Fruit fly (Drosophila melanogaster) ovary, adult (tissue): ENCODE measurements around the gene CG11710.

Experiments used
- CG17801 ChIP-seq: fragments of 200-800 bp; optimal IDR thresholded peaks from 2 replicates; lab custom pipeline; 2019; ENCODE audit warnings: missing biosample characterization, mild to moderate bottlenecking, missing genetic modification characterization, moderate library complexity; ENCODE audit not compliant: partially characterized antibody

Gene CG11710

DNA sequence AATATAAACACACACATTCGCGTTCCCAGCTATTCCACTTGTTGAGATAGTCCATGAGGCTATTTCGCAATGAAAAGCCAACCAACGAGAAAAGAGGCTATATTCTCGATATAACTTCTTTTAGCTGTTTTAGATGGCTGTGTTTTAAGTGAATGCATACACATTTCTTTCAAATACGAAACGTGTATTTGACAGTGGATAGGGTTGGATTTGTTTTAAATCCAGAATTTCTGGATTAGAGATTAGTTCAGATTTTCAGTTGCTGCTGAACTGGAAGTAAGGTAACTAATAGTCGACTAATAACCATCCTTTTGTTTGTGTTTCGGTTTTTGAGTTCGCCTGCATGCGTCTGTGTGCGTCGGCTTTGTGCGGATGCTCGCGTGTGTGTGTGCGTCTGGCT, 6.3 kb downstream of the CG11710 start:
- no peak for TF ChIP-seq CG17801 (GFP tag; lab: Kevin White, UChicago)

DNA sequence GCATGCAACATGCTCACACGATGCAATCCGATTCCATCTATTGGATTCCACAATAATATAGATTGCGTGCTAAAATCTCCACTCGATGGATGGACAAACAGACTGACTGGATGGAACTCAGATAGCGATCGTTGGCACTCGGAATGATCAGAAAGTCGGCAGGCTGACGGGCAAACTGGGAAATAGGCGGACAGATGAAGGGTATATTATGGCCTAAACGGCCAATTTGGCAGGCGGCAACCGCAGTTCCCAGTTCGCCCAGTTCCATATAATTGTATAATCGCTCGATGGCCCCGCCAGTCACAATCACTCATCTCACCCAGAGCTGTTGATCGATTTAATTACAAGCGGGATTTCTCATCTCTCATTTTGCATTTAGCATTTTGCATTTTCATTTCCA, 10.2 kb downstream of the CG11710 start, which contains the start of gene Obp19d:
Gene Obp19d (plus strand): TSS at position 301 of the 400 bp plus-strand sequence.
- TF ChIP-seq CG17801 (GFP tag; lab: Kevin White, UChicago): no peak

DNA sequence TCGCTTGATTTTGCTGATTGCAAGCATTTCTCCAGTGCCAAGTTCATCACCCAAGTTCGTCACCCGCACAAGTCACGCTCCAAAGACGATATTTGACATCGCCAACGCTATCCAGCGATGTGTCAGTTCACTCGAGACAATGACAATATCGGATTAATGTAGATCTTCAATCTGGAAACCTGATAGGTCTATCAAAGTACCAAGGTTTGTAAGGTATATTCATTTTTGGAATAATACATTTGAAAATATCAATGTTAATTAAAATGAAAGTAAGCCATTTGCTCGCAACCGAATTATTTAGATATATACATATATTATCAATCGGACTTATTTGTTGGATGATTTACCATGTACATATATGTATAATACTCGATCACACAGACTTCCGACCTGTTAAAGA, 10.6 kb downstream of the CG11710 start, which contains the start of gene Obp19c:
Gene Obp19c (minus strand): TSS at position 101 of the 400 bp plus-strand sequence.
- no peak for TF ChIP-seq CG17801 (GFP tag; lab: Kevin White, UChicago)

DNA sequence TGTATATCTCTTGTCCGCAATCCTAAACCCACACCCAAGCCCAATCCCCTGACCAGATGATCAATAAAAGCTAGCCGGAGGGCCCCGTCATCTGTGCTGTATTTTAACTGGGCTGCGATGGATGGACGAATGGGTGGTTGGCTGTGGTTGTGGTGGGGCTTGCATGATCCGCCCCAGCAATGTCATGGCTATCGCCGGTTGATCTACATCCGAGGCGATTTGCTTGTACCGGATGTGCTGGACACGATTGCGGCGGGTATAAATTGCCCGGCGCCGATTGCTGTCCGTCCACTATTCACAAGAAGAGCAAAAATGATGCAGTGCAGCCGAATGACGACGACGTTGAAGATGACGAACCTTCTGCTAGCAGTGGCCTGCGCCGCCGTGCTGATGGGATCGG, 13.0 kb downstream of the CG11710 start, which contains the start of gene Obp19b:
Gene Obp19b (plus strand): TSS at position 301 of the 400 bp plus-strand sequence.
- TF ChIP-seq CG17801 (GFP tag; lab: Kevin White, UChicago): no peak

DNA sequence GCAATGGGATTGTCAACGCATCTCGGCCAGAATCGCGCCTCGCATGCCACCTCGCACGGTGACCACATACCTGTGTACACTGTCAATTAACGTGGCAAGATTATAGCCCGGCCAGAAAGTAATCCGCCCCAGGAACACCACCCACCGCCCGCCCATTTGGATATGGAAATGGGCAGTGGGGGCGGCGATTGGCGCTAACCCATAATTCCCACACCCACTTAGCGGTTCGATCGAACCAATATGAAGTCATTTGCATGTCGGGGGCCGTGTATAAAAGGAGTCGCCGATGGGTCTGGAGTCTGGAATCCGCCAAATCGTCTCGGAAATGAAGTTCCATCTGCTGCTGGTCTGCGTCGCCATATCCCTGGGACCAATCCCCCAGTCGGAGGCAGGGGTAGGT, 14.0 kb downstream of the CG11710 start, which contains the start of gene Obp19a:
Gene Obp19a (plus strand): TSS at position 301 of the 400 bp plus-strand sequence.
- no peak for TF ChIP-seq CG17801 (GFP tag; lab: Kevin White, UChicago)

DNA sequence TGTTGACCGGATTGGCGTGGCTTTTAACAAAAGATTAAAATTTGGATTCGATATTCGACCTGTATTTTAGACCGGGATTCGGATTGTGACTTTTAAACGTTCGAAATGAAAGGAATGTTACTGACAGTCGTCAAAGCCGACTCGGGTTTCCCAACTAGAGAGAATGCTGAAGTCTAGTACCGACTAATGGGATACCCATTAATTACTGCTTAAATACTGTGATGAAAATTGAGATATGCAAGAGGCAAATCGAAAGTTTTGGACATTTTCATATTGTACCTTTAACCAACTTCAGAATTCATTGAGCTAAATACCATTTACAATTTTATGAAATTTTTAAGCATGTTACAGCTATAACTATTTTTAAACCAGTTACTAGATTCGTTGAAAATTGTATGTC, 15.4 kb downstream of the CG11710 start, which contains the start of gene CG15458:
Gene CG15458 (minus strand): TSS at position 101 of the 400 bp plus-strand sequence.
- no peak for TF ChIP-seq CG17801 (GFP tag; lab: Kevin White, UChicago)

DNA sequence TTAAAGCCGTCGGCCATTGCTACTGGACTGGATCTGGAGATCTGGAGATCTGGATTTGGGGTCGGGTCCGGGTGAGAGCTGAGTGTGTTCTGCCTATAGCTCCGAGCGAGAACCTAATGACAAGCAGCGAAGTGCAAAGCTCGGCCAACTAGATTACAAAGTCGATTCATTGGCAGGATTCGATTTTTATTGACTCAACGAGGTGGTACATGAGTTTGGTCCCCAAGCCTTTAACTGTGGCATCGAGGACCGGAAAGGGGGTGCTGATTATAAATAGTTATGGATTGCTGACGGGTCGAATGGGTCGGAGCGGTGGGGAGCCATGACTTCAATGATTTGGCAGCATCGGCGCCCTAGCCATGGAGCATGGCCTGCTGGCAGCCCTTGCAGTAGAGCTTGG, 16.0 kb downstream of the CG11710 start, which contains the start of gene CG15459:
Gene CG15459 (minus strand): TSS at position 101 of the 400 bp plus-strand sequence.
- no peak for TF ChIP-seq CG17801 (GFP tag; lab: Kevin White, UChicago)

DNA sequence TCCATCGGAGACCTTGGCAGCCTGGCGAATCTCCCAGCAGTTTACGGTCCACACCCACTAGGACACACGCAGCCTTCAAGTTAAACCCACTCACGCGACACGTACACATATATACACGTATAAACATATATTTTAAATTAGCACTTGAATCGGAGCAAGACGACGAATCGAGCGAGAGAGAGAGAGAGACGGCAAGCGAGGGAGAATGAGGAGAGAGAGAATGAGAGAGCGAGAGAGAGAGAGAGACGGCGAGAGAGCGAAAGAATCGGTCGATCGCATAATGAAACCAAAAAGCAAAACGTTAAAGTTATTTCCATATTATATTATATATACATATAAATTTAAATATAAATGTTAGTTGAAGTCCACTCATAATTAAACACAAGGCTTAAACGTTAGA, 17.8 kb downstream of the CG11710 start:
- TF ChIP-seq CG17801 (GFP tag; lab: Kevin White, UChicago): no peak

DNA sequence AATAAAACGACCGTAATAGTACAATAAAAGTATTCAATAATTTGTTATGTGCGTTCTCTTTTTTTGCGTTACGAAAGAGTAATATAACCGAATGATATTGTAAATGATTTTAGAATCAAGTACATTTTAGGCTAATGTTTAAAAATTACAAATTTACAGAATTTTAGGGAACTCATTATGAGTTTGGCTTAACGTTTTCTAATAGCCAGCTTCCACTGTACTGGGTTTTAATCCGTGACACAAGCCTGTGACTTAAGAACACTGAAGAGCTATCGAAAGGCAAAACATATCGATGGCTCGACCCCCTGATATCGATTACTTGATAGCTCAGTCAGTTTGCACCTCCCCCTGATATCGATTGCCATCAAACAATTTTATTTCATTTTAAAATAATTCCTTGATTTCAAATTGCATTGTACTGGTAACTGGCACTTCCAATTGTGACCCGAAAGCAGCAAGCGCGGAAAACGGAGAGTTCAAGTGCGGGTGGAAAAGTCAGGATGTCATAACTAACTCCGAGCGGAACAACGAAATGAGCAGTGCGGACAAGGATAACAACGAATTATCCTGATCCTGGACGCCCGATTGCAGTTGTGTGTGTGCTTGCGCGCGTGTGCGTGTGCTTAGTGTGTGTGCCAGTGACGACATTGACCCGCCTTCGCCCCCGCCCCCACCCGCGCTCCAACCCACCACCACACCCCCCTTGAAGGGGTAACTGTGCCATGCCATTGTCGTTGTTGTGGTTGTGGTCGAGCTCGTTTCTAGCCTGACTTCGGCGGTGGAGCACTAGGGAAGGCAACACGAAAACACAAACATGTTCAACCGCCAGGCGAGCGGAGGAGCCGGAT, 35.2 kb downstream of the CG11710 start, which contains the start of gene HERC2:
Gene HERC2 (plus strand): TSS at position 330 of the 848 bp plus-strand sequence.
- no peak for TF ChIP-seq CG17801 (GFP tag; lab: Kevin White, UChicago)

DNA sequence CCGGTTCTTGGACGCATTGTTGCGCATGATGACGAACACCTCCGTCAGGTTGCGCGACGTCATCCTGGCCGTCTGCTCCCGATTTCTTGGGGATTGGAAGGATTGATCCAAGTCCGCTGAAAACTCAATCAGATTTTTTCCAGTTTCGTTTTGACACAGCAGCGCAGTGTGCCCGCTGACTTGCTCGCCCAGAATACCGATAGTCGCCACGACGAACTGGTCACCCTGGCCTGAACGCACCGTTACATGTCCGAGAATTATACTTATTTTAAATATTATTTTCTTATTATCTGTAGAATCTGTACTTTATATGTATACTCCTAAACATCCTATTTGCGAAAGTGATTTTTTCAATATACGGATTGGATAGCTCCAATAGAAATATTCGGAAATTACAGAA, 35.9 kb downstream of the CG11710 start, which contains the start of gene Syx16:
Gene Syx16 (minus strand): TSS at position 172 of the 400 bp plus-strand sequence.
- no peak for TF ChIP-seq CG17801 (GFP tag; lab: Kevin White, UChicago)

DNA sequence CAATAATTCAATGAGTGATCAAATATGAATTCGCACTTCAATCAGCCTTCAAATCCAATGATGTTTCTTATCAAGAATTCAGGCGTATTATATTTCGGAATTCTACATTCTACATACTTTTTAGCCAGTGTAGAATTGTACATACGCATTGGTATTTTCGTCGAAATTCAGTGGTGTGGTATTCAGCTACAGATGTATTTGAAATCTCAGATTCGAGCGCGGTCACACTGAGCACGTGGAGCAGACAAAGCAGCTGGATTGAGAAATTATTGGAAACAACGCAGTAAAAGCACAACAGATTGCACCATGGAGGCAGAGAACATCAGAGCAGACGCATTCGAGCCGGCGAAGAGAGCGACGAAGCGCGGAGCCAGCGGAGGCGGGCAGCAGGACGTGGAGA, 38.2 kb downstream of the CG11710 start:
- peak; percentile 5 for TF ChIP-seq CG17801 (GFP tag; lab: Kevin White, UChicago)

DNA sequence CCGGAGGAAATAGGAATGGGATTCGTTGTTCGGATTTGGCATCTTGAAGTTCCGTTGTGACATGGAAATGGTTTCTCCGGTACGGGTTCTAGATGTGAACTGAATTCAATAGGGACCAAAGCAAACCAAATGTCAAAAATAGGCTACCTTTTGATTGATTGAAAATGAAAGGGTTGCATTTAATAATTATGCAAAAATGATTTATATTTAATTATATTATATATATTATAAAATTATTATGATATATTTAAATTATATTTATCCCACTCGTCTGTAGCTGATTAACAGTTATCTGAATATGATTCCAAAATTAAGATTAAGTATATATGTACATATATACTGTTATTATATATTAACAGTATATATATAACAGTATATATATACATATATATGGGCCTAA, 38.8 kb downstream of the CG11710 start, which contains the start of gene jb:
Gene jb (minus strand): TSS at position 101 of the 400 bp plus-strand sequence.
- TF ChIP-seq CG17801 (GFP tag; lab: Kevin White, UChicago): no peak

DNA sequence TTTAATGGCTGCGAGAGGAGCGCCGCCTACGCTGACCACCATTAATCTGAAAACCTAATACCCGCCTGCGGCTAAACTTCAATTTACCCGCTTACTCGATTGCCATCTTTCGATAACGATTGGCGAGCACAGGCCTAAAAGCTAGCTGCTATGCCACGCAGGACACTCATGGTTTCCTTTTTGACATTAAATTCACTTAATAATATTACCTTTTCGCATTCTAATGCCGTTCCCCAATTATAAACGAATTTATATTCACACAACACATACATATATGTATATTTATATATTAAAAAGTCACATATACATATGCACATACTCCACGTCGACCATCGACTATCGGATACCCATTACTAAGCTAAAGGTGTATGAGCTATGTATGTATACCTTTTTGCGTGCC, 39.8 kb downstream of the CG11710 start:
- no peak for TF ChIP-seq CG17801 (GFP tag; lab: Kevin White, UChicago)

DNA sequence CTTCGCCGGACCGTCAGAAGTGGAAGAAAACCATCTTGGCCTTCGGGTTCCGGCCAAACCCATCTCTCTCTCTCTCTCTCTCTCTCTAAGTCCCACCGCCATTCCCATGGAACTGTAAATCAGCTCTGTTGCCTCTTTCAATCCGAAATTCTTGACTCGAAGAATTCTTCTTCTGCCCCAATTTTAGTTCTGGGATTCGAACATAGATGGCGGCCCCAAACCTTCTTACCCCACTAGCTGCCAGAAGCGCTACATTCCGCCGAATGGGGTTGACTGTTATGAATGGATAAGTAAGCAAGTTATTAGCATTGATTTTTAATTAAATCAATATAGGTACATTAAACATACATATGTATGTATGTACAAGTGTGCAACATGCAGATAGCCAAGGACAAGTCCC, 43.6 kb downstream of the CG11710 start:
- no peak for TF ChIP-seq CG17801 (GFP tag; lab: Kevin White, UChicago)
